Worm (Caenorhabditis elegans) whole organism, L4 larva: ENCODE data around the gene tlk-1.
A peak's percentile ranks its signal among the peaks of the same experiment; 100 is the strongest.

Experiments
- D1046.2 ChIP-seq: fragments of 200-800 bp; sonication (Bioruptor generic); IDR thresholded peaks from 2 replicates; pipeline ENCODE4 v1.3.6; 2022; ENCODE audit warnings: missing genetic modification characterization, missing compliant biosample characterization
- F37D6.2 ChIP-seq: sonication (generic microtip); optimal IDR thresholded peaks from 2 replicates; lab custom pipeline; 2016; ENCODE audit warnings: mild to moderate bottlenecking, missing genetic modification characterization, missing compliant biosample characterization
- R02D3.7 ChIP-seq: fragments of 150-350 bp; sonication (generic microtip); optimal IDR thresholded peaks from 3 replicates; lab custom pipeline; 2014; ENCODE audit warnings: missing biosample characterization, missing genetic modification characterization
- T20F7.1 ChIP-seq: fragments of 200-800 bp; sonication (Bioruptor generic); optimal IDR thresholded peaks from 2 replicates; lab custom pipeline; 2018; ENCODE audit warnings: mild to moderate bottlenecking, missing genetic modification characterization, missing compliant biosample characterization
- T26A8.4 ChIP-seq: fragments of 200-800 bp; sonication (Bioruptor generic); IDR thresholded peaks from 2 replicates; pipeline ENCODE4 v1.3.6; 2022; ENCODE audit warnings: missing genetic modification characterization, missing compliant biosample characterization
- ZK337.2 ChIP-seq: fragments of 200-800 bp; sonication (Bioruptor generic); IDR thresholded peaks from 2 replicates; pipeline ENCODE4 v1.3.6; 2022; ENCODE audit warnings: missing genetic modification reagents, missing genetic modification characterization, missing compliant biosample characterization
- aha-1 ChIP-seq: fragments of 150-350 bp; peaks from one replicate; lab custom pipeline; 2014; ENCODE audit warnings: missing biosample characterization, missing genetic modification characterization
- ama-1 ChIP-seq: fragments of 150-350 bp; optimal IDR thresholded peaks from 2 replicates; lab custom pipeline; 2014; ENCODE audit warnings: inconsistent platforms, mixed read lengths
- arid-1 ChIP-seq: fragments of 200-800 bp; sonication (Bioruptor generic); conservative IDR thresholded peaks from 2 replicates; pipeline ENCODE4 v1.3.6; 2022; ENCODE audit warnings: missing genetic modification reagents, missing genetic modification characterization, missing compliant biosample characterization
- ceh-28 ChIP-seq: fragments of 150-350 bp; optimal IDR thresholded peaks from 2 replicates; lab custom pipeline; 2014; ENCODE audit warnings: missing biosample characterization, missing genetic modification reagents, missing genetic modification characterization
- ceh-32 ChIP-seq: sonication (generic microtip); optimal IDR thresholded peaks from 2 replicates; lab custom pipeline; 2016; ENCODE audit warnings: mild to moderate bottlenecking, missing genetic modification characterization, missing compliant biosample characterization; ENCODE audit not compliant: poor library complexity
- ceh-82 ChIP-seq: sonication (generic microtip); optimal IDR thresholded peaks from 2 replicates; lab custom pipeline; 2017; ENCODE audit warnings: missing biosample characterization, missing genetic modification characterization
- ces-1 ChIP-seq: fragments of 150-350 bp; sonication (generic microtip); optimal IDR thresholded peaks from 4 replicates; lab custom pipeline; 2014; ENCODE audit warnings: missing biosample characterization, missing genetic modification reagents, missing genetic modification characterization
- cey-2 ChIP-seq: sonication (generic microtip); optimal IDR thresholded peaks from 3 replicates; lab custom pipeline; 2017; ENCODE audit warnings: missing genetic modification characterization, mild to moderate bottlenecking, missing compliant biosample characterization, antibody characterized with exemption, borderline replicate concordance; ENCODE audit not compliant: insufficient read depth
- ctbp-1 ChIP-seq: fragments of 200-800 bp; sonication (Bioruptor generic); IDR thresholded peaks from 2 replicates; pipeline ENCODE4 v1.3.6; 2022; ENCODE audit warnings: missing genetic modification reagents, missing genetic modification characterization, missing compliant biosample characterization
- daf-12 ChIP-seq: fragments of 150-350 bp; optimal IDR thresholded peaks from 2 replicates; lab custom pipeline; 2014; ENCODE audit warnings: missing biosample characterization, missing genetic modification reagents, missing genetic modification characterization
- daf-19 ChIP-seq: fragments of 200-800 bp; sonication (Bioruptor generic); conservative IDR thresholded peaks from 2 replicates; pipeline ENCODE4 v1.3.6; 2022; ENCODE audit warnings: missing genetic modification characterization, missing compliant biosample characterization
- dmd-8 ChIP-seq: fragments of 200-800 bp; sonication (Bioruptor generic); IDR thresholded peaks from 2 replicates; pipeline ENCODE4 v1.3.6; 2022; ENCODE audit warnings: missing genetic modification characterization, missing compliant biosample characterization
- dmd-9 ChIP-seq: fragments of 200-800 bp; sonication (Bioruptor generic); IDR thresholded peaks from 2 replicates; pipeline ENCODE4 v1.3.6; 2022; ENCODE audit warnings: missing genetic modification reagents, missing genetic modification characterization, missing compliant biosample characterization
- dpl-1 ChIP-seq: fragments of 150-350 bp; optimal IDR thresholded peaks from 2 replicates; lab custom pipeline; 2014; ENCODE audit warnings: missing biosample characterization, missing genetic modification reagents, missing genetic modification characterization
- dve-1 ChIP-seq: sonication (generic microtip); optimal IDR thresholded peaks from 2 replicates; lab custom pipeline; 2017; ENCODE audit warnings: antibody characterized with exemption, mild to moderate bottlenecking, missing genetic modification characterization, missing compliant biosample characterization; ENCODE audit not compliant: insufficient read depth
- egl-43 ChIP-seq: fragments of 200-800 bp; sonication (Bioruptor generic); IDR thresholded peaks from 2 replicates; pipeline ENCODE4 v1.3.6; 2022; ENCODE audit warnings: missing genetic modification reagents, missing genetic modification characterization, missing compliant biosample characterization
- fkh-10 ChIP-seq: fragments of 150-350 bp; optimal IDR thresholded peaks from 2 replicates; lab custom pipeline; 2014; ENCODE audit warnings: missing biosample characterization, missing genetic modification reagents, missing genetic modification characterization
- gei-8 ChIP-seq: fragments of 200-800 bp; sonication (Bioruptor generic); optimal IDR thresholded peaks from 2 replicates; lab custom pipeline; 2018; ENCODE audit warnings: mild to moderate bottlenecking, missing genetic modification characterization, missing compliant biosample characterization
- hlh-11 ChIP-seq: fragments of 200-800 bp; sonication (Bioruptor generic); optimal IDR thresholded peaks from 2 replicates; lab custom pipeline; 2018; ENCODE audit warnings: mild to moderate bottlenecking, missing genetic modification characterization, missing compliant biosample characterization
- hmg-1.1 ChIP-seq: fragments of 200-800 bp; sonication (Bioruptor generic); IDR thresholded peaks from 2 replicates; pipeline ENCODE4 v1.3.6; 2022; ENCODE audit warnings: missing genetic modification reagents, missing genetic modification characterization, missing compliant biosample characterization
- lin-15B ChIP-seq: fragments of 150-350 bp; sonication (generic microtip); optimal IDR thresholded peaks from 3 replicates; lab custom pipeline; 2014; ENCODE audit warnings: missing biosample characterization, missing genetic modification characterization
- lsy-2 ChIP-seq, 2 experiments: fragments of 150-350 bp in 1 of 2; sonication (generic microtip) in 1 of 2; optimal IDR thresholded peaks; 2 replicates each; lab custom pipeline; 2014 to 2017; ENCODE audit warnings: missing biosample characterization in 2 of 2, missing genetic modification characterization in 2 of 2
- mep-1 ChIP-seq: fragments of 150-350 bp; sonication (generic microtip); optimal IDR thresholded peaks from 3 replicates; lab custom pipeline; 2014; ENCODE audit warnings: missing biosample characterization, missing genetic modification characterization
- mes-2 ChIP-seq: sonication (generic microtip); optimal IDR thresholded peaks from 2 replicates; lab custom pipeline; 2016; ENCODE audit warnings: missing genotype, mild to moderate bottlenecking, missing genetic modification characterization, missing compliant biosample characterization; ENCODE audit not compliant: poor library complexity, severe bottlenecking
- nhr-11 ChIP-seq: fragments of 150-350 bp; optimal IDR thresholded peaks from 2 replicates; lab custom pipeline; 2014; ENCODE audit warnings: missing biosample characterization, missing genetic modification characterization
- nhr-111 ChIP-seq: fragments of 200-800 bp; sonication (Bioruptor generic); optimal IDR thresholded peaks from 2 replicates; lab custom pipeline; 2018; ENCODE audit warnings: mild to moderate bottlenecking, missing genetic modification characterization, missing compliant biosample characterization
- nhr-237 ChIP-seq: sonication (generic microtip); optimal IDR thresholded peaks from 2 replicates; lab custom pipeline; 2017; ENCODE audit warnings: missing biosample characterization, missing genetic modification characterization
- nhr-25 ChIP-seq: sonication (generic microtip); optimal IDR thresholded peaks from 2 replicates; lab custom pipeline; 2017; ENCODE audit warnings: missing genetic modification characterization, mild to moderate bottlenecking, missing compliant biosample characterization, antibody characterized with exemption, moderate library complexity, borderline replicate concordance; ENCODE audit not compliant: insufficient read depth
- nhr-6 ChIP-seq: fragments of 150-350 bp; optimal IDR thresholded peaks from 2 replicates; lab custom pipeline; 2014; ENCODE audit warnings: missing biosample characterization, missing genetic modification characterization
- nhr-76 ChIP-seq: fragments of 150-350 bp; optimal IDR thresholded peaks from 2 replicates; lab custom pipeline; 2014; ENCODE audit warnings: missing biosample characterization, missing genetic modification characterization
- nhr-77 ChIP-seq: fragments of 150-350 bp; optimal IDR thresholded peaks from 2 replicates; lab custom pipeline; 2014; ENCODE audit warnings: missing biosample characterization, missing genetic modification characterization
- pha-4 ChIP-seq, 2 experiments: fragments of 150-350 bp in 1 of 2; fragments of 200-800 bp in 1 of 2; sonication (Bioruptor generic) in 1 of 2; IDR thresholded peaks in 1 of 2; optimal IDR thresholded peaks in 1 of 2; 2 replicates each; pipeline versions ENCODE4 v1.3.6 to Lab custom; 2014 to 2022; ENCODE audit warnings: missing genetic modification characterization in 2 of 2, missing genetic modification reagents in 2 of 2, missing biosample characterization in 1 of 2, missing compliant biosample characterization in 1 of 2
- php-3 ChIP-seq: fragments of 200-800 bp; sonication (Bioruptor generic); IDR thresholded peaks from 2 replicates; pipeline ENCODE4 v1.3.6; 2022; ENCODE audit warnings: missing genetic modification reagents, missing genetic modification characterization, missing compliant biosample characterization
- pqm-1 ChIP-seq: sonication (generic microtip); optimal IDR thresholded peaks from 2 replicates; lab custom pipeline; 2017; ENCODE audit warnings: missing biosample characterization, missing genetic modification characterization
- sdz-12 ChIP-seq: fragments of 200-800 bp; sonication (Bioruptor generic); optimal IDR thresholded peaks from 2 replicates; lab custom pipeline; 2018; ENCODE audit warnings: mild to moderate bottlenecking, missing genetic modification characterization, missing compliant biosample characterization
- set-16 ChIP-seq: fragments of 200-800 bp; sonication (Bioruptor generic); IDR thresholded peaks from 2 replicates; pipeline ENCODE4 v1.3.6; 2022; ENCODE audit warnings: missing genetic modification reagents, missing genetic modification characterization, missing compliant biosample characterization
- unc-130 ChIP-seq: sonication (generic microtip); optimal IDR thresholded peaks from 2 replicates; lab custom pipeline; 2016; ENCODE audit warnings: missing genetic modification reagents, missing genetic modification characterization, missing compliant biosample characterization
- unc-62 ChIP-seq, 3 experiments: fragments of 150-350 bp in 1 of 3; sonication (generic microtip); optimal IDR thresholded peaks in 2 of 3; peaks in 1 of 3; 1 replicate in 1 of 3; 2 replicates in 2 of 3; lab custom pipeline; 2014 to 2017; ENCODE audit warnings: missing biosample characterization in 3 of 3, missing genetic modification characterization in 3 of 3, missing genetic modification reagents in 3 of 3, missing genotype in 1 of 3
- zag-1 ChIP-seq: fragments of 150-350 bp; optimal IDR thresholded peaks from 2 replicates; lab custom pipeline; 2014; ENCODE audit warnings: missing biosample characterization, missing genetic modification characterization
- ztf-11 ChIP-seq: fragments of 150-350 bp; optimal IDR thresholded peaks from 2 replicates; lab custom pipeline; 2014; ENCODE audit warnings: missing biosample characterization, missing genetic modification characterization
- ztf-7 ChIP-seq: fragments of 150-350 bp; optimal IDR thresholded peaks from 2 replicates; lab custom pipeline; 2014; ENCODE audit warnings: missing biosample characterization, missing genetic modification characterization

The tlk-1 gene

DNA sequence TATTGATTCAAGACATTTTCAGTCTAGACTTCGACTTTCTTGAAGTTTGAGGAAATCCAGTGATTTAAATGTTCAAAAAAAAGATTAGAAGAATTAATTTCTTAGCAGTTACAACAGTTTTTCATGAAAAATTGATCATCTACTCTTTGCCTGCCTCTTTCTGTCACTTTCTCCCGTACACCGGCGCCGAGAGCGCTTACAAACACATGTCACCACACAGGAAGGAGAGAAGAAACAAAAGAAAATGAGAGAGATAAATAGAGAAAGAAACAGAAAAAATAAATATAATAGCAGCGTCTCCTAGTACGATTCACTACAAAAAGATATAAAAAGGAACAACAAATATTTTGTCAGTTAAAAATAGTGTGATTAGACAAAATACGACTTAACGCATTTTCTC is 33.0 kb upstream of the tlk-1 start (continued):
- no peak for TF ChIP-seq arid-1

DNA sequence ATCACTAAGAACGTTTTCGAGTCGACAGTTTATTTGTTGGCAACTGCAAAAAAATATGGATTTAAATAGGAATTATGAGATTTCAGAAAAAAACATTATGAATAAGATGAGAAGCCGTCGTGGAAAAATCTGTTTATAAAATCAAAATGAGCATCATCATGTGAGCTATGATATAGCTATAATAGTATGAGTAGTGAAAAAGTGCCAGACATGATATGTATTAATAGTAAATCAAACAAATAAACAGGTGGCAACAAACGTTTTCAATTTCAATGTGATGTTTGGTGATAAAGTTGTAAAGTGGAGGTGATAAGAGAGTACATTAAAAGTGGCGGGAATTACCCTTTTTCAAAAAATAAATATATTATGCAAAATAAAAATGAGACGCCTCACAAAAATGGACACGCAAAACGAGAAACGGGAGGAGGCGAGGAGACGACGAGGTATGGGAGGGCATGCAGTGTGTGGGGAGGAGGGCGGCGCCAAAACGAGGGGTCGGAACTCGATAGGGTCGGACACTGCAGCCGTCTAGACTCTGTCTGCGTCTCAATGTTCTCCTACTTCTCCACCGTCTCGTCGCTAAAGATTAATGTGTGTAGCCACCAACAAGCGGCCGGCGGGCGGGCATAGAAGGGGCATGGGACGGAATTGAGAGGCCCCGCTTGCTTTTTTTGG is 31.9 kb upstream of the tlk-1 start, which contains the start of gene C07A9.9:
C07A9.9 (minus strand) TSS at position 51 of the 675 bp plus-strand sequence.
- TF ChIP-seq zag-1 (tag; lab: Kevin White, UChicago) (peak; percentile 1), ceh-82 (no peak), unc-130 (GFP tag; lab: Kevin White, UChicago) (no peak), ceh-32 (peak; percentile 15), dmd-8 (GFP tag; lab: Robert Waterston, UW) (no peak), cey-2 (peak; percentile 55), daf-12 (no peak), ama-1 (lab: Kevin White, UChicago) (no peak), nhr-25 (tag; lab: Kevin White, UChicago) (peak; percentile 54), dve-1 (tag; lab: Kevin White, UChicago) (peak; percentile 73), fkh-10 (GFP tag; lab: Kevin White, UChicago) (peak; percentile 59), set-16 (peak; percentile 89), mes-2 (tag; lab: Kevin White, UChicago) (peak; percentile 55), pqm-1 (tag; lab: Kevin White, UChicago) (peak; percentile 63), hmg-1.1 (peak; percentile 72), php-3 (peak; percentile 56; the same call in 1 of the 2 replicates), nhr-6 (tag; lab: Kevin White, UChicago) (peak; percentile 65), T26A8.4 (GFP tag; lab: Robert Waterston, UW) (no peak; the same call in 1 of the 2 replicates), F37D6.2 (tag; lab: Kevin White, UChicago) (peak; percentile 30), nhr-76 (tag; lab: Kevin White, UChicago) (no peak), nhr-77 (tag; lab: Kevin White, UChicago) (peak; percentile 2), hlh-11 (peak; percentile 93), R02D3.7 (no peak), ces-1 (GFP tag; lab: Kevin White, UChicago) (no peak), ctbp-1 (peak; percentile 64), lsy-2 (tag; optimal IDR thresholded peaks at IDR 0.05; lab: Kevin White, UChicago) (peak; percentile 44 to 64), mep-1 (peak; percentile 79), ztf-7 (tag; lab: Kevin White, UChicago) (no peak), ZK337.2 (no peak), unc-62 (GFP tag; optimal IDR thresholded peaks at IDR 0.05 in 1 of 2; lab: Kevin White, UChicago) (peak in 1 of 2 experiments; percentile 53), unc-62 (tag; optimal IDR thresholded peaks at IDR 0.05; lab: Kevin White, UChicago) (no peak), nhr-11 (peak; percentile 59), T20F7.1 (GFP tag; lab: Kevin White, UChicago) (peak; percentile 67), nhr-111 (no peak), daf-19 (GFP tag; lab: Robert Waterston, UW) (no peak), nhr-237 (tag; lab: Kevin White, UChicago) (no peak), pha-4 (GFP tag; IDR thresholded peaks at IDR 0.05; lab: Robert Waterston, UW) (peak; percentile 60; the same call in 1 of the 2 replicates), pha-4 (tag; optimal IDR thresholded peaks at IDR 0.05; lab: Kevin White, UChicago) (no peak), dmd-9 (GFP tag; lab: Robert Waterston, UW) (no peak), dpl-1 (GFP tag; lab: Kevin White, UChicago) (peak; percentile 36), D1046.2 (GFP tag; lab: Robert Waterston, UW) (no peak), sdz-12 (GFP tag; lab: Kevin White, UChicago) (no peak), gei-8 (GFP tag; lab: Kevin White, UChicago) (no peak), ceh-28 (tag; lab: Kevin White, UChicago) (peak; percentile 6), aha-1 (tag; lab: Kevin White, UChicago) (peak; percentile 99), egl-43 (peak; percentile 76), ztf-11 (no peak), lin-15B (no peak)
